Worm (Caenorhabditis elegans) whole organism, late embryonic: ENCODE data around the gene rps-13.
A peak's percentile ranks its signal among the peaks of the same experiment; 100 is the strongest.

ENCODE experiments used
- C08G9.2 ChIP-seq: sonication (generic microtip); optimal IDR thresholded peaks from 2 replicates; lab custom pipeline; 2016; ENCODE audit warnings: mild to moderate bottlenecking, missing genetic modification characterization, moderate library complexity, missing compliant biosample characterization
- F13H6.1 ChIP-seq: sonication (generic microtip); optimal IDR thresholded peaks from 2 replicates; lab custom pipeline; 2016; ENCODE audit warnings: missing genetic modification characterization, missing compliant biosample characterization
- K02D7.2 ChIP-seq: sonication (generic microtip); optimal IDR thresholded peaks from 2 replicates; lab custom pipeline; 2017; ENCODE audit warnings: mild to moderate bottlenecking, missing genetic modification characterization, missing compliant biosample characterization
- T23F11.4 ChIP-seq: fragments of 200-800 bp; sonication (Bioruptor generic); optimal IDR thresholded peaks from 2 replicates; lab custom pipeline; 2018; ENCODE audit warnings: mild to moderate bottlenecking, missing genetic modification characterization, missing compliant biosample characterization
- Y22D7AL.16 ChIP-seq: sonication (generic microtip); optimal IDR thresholded peaks from 2 replicates; lab custom pipeline; 2016; ENCODE audit warnings: missing genetic modification characterization, missing compliant biosample characterization
- ceh-18 ChIP-seq: sonication (generic microtip); optimal IDR thresholded peaks from 2 replicates; lab custom pipeline; 2016; ENCODE audit warnings: missing genetic modification characterization, missing compliant biosample characterization
- ceh-19 ChIP-seq: fragments of 200-800 bp; sonication (Bioruptor generic); optimal IDR thresholded peaks from 2 replicates; lab custom pipeline; 2018; ENCODE audit warnings: mild to moderate bottlenecking, missing genetic modification characterization, missing compliant biosample characterization
- ceh-2 ChIP-seq: sonication (generic microtip); optimal IDR thresholded peaks from 2 replicates; lab custom pipeline; 2016; ENCODE audit warnings: missing genotype, missing genetic modification characterization, missing compliant biosample characterization
- ceh-22 ChIP-seq: sonication (generic microtip); optimal IDR thresholded peaks from 2 replicates; lab custom pipeline; 2017; ENCODE audit warnings: missing biosample characterization, missing genetic modification characterization
- ceh-24 ChIP-seq: sonication (generic microtip); optimal IDR thresholded peaks from 2 replicates; lab custom pipeline; 2016; ENCODE audit warnings: mild to moderate bottlenecking, missing genetic modification characterization, missing compliant biosample characterization
- ceh-30 ChIP-seq: fragments of 150-350 bp; optimal IDR thresholded peaks from 2 replicates; lab custom pipeline; 2014; ENCODE audit warnings: missing biosample characterization, missing genetic modification characterization
- ceh-31 ChIP-seq: sonication (generic microtip); optimal IDR thresholded peaks from 2 replicates; lab custom pipeline; 2016; ENCODE audit warnings: missing genetic modification characterization, missing compliant biosample characterization
- ceh-34 ChIP-seq: sonication (generic microtip); optimal IDR thresholded peaks from 2 replicates; lab custom pipeline; 2016; ENCODE audit warnings: mild to moderate bottlenecking, missing genetic modification characterization, missing compliant biosample characterization
- ceh-45 ChIP-seq: fragments of 200-800 bp; sonication (Bioruptor generic); IDR thresholded peaks from 2 replicates; pipeline ENCODE4 v1.3.6; 2022; ENCODE audit warnings: missing genetic modification reagents, missing genetic modification characterization, missing compliant biosample characterization
- ceh-48 ChIP-seq: sonication (generic microtip); optimal IDR thresholded peaks from 2 replicates; lab custom pipeline; 2016; ENCODE audit warnings: missing genetic modification characterization, inconsistent platforms, missing compliant biosample characterization
- ceh-6 ChIP-seq: fragments of 200-800 bp; sonication (Bioruptor generic); optimal IDR thresholded peaks from 2 replicates; lab custom pipeline; 2018; ENCODE audit warnings: mild to moderate bottlenecking, missing genetic modification characterization, missing compliant biosample characterization
- che-1 ChIP-seq: sonication (generic microtip); optimal IDR thresholded peaks from 2 replicates; lab custom pipeline; 2016; ENCODE audit warnings: mild to moderate bottlenecking, missing genetic modification characterization, missing compliant biosample characterization
- dve-1 ChIP-seq: sonication (generic microtip); optimal IDR thresholded peaks from 2 replicates; lab custom pipeline; 2017; ENCODE audit warnings: antibody characterized with exemption, mild to moderate bottlenecking, missing genetic modification characterization, missing compliant biosample characterization
- elt-4 ChIP-seq: sonication (generic microtip); optimal IDR thresholded peaks from 2 replicates; lab custom pipeline; 2016; ENCODE audit warnings: missing genetic modification characterization, missing compliant biosample characterization
- ets-4 ChIP-seq: sonication (generic microtip); optimal IDR thresholded peaks from 2 replicates; lab custom pipeline; 2016; ENCODE audit warnings: missing genetic modification characterization, missing compliant biosample characterization
- eyg-1 ChIP-seq: sonication (generic microtip); optimal IDR thresholded peaks from 2 replicates; lab custom pipeline; 2016; ENCODE audit warnings: missing genotype, missing genetic modification characterization, missing compliant biosample characterization
- fkh-6 ChIP-seq: sonication (generic microtip); optimal IDR thresholded peaks from 2 replicates; lab custom pipeline; 2016; ENCODE audit warnings: missing genetic modification characterization, missing compliant biosample characterization
- gmeb-2 ChIP-seq: sonication (generic microtip); optimal IDR thresholded peaks from 2 replicates; lab custom pipeline; 2016; ENCODE audit warnings: missing genetic modification characterization, inconsistent platforms, missing compliant biosample characterization
- hlh-13 ChIP-seq: fragments of 200-800 bp; sonication (Bioruptor generic); optimal IDR thresholded peaks from 2 replicates; lab custom pipeline; 2018; ENCODE audit warnings: mild to moderate bottlenecking, missing genetic modification characterization, missing compliant biosample characterization
- hlh-15 ChIP-seq: sonication (generic microtip); optimal IDR thresholded peaks from 2 replicates; lab custom pipeline; 2016; ENCODE audit warnings: missing genetic modification characterization, missing compliant biosample characterization
- hlh-30 ChIP-seq: sonication (generic microtip); optimal IDR thresholded peaks from 2 replicates; lab custom pipeline; 2017; ENCODE audit warnings: antibody characterized with exemption, missing genetic modification characterization, missing compliant biosample characterization; ENCODE audit not compliant: insufficient read depth
- hlh-6 ChIP-seq: sonication (generic microtip); optimal IDR thresholded peaks from 2 replicates; lab custom pipeline; 2016; ENCODE audit warnings: missing genotype, missing genetic modification characterization, missing compliant biosample characterization
- lim-6 ChIP-seq: sonication (generic microtip); optimal IDR thresholded peaks from 2 replicates; lab custom pipeline; 2016; ENCODE audit warnings: missing genetic modification characterization, missing compliant biosample characterization
- madf-2 ChIP-seq: sonication (generic microtip); optimal IDR thresholded peaks from 2 replicates; lab custom pipeline; 2017; ENCODE audit warnings: missing genetic modification characterization, missing compliant biosample characterization
- mec-3 ChIP-seq: sonication (generic microtip); optimal IDR thresholded peaks from 2 replicates; lab custom pipeline; 2016; ENCODE audit warnings: borderline replicate concordance, missing genetic modification characterization, missing compliant biosample characterization
- nfya-1 ChIP-seq: sonication (generic microtip); optimal IDR thresholded peaks from 2 replicates; lab custom pipeline; 2017; ENCODE audit warnings: missing genetic modification characterization, mild to moderate bottlenecking, missing compliant biosample characterization, antibody characterized with exemption, moderate library complexity
- nhr-11 ChIP-seq: fragments of 150-350 bp; optimal IDR thresholded peaks from 2 replicates; lab custom pipeline; 2014; ENCODE audit warnings: missing biosample characterization, missing genetic modification characterization
- nhr-232 ChIP-seq: sonication (generic microtip); optimal IDR thresholded peaks from 2 replicates; lab custom pipeline; 2016; ENCODE audit warnings: missing genetic modification characterization, missing compliant biosample characterization
- npax-4 ChIP-seq: sonication (generic microtip); optimal IDR thresholded peaks from 2 replicates; lab custom pipeline; 2016; ENCODE audit warnings: missing genetic modification characterization, missing compliant biosample characterization
- odd-2 ChIP-seq: sonication (generic microtip); optimal IDR thresholded peaks from 2 replicates; lab custom pipeline; 2017; ENCODE audit warnings: antibody characterized with exemption, mild to moderate bottlenecking, missing genetic modification characterization, missing compliant biosample characterization
- pag-3 ChIP-seq: sonication (generic microtip); optimal IDR thresholded peaks from 2 replicates; lab custom pipeline; 2016; ENCODE audit warnings: missing compliant biosample characterization, missing genetic modification characterization, borderline replicate concordance
- pat-9 ChIP-seq: fragments of 200-800 bp; sonication (Bioruptor generic); optimal IDR thresholded peaks from 2 replicates; lab custom pipeline; 2018; ENCODE audit warnings: mild to moderate bottlenecking, missing genetic modification characterization, moderate library complexity, missing compliant biosample characterization
- pha-2 ChIP-seq: sonication (generic microtip); optimal IDR thresholded peaks from 2 replicates; lab custom pipeline; 2017; ENCODE audit warnings: mild to moderate bottlenecking, missing genetic modification characterization, missing compliant biosample characterization
- pha-4 ChIP-seq: fragments of 150-350 bp; optimal IDR thresholded peaks from 2 replicates; lab custom pipeline; 2018; ENCODE audit warnings: missing biosample characterization, missing genetic modification reagents, missing genetic modification characterization
- pqm-1 ChIP-seq: sonication (generic microtip); optimal IDR thresholded peaks from 2 replicates; lab custom pipeline; 2016; ENCODE audit warnings: missing genetic modification characterization, missing compliant biosample characterization
- pros-1 ChIP-seq: fragments of 150-350 bp; optimal IDR thresholded peaks from 2 replicates; lab custom pipeline; 2014; ENCODE audit warnings: missing biosample characterization, missing genetic modification reagents, missing genetic modification characterization
- ref-2 ChIP-seq: sonication (generic microtip); optimal IDR thresholded peaks from 2 replicates; lab custom pipeline; 2016; ENCODE audit warnings: missing genetic modification characterization, missing compliant biosample characterization
- rnt-1 ChIP-seq: sonication (generic microtip); optimal IDR thresholded peaks from 2 replicates; lab custom pipeline; 2016; ENCODE audit warnings: missing genetic modification characterization, missing compliant biosample characterization
- sdc-2 ChIP-seq: sonication (generic microtip); optimal IDR thresholded peaks from 2 replicates; lab custom pipeline; 2016; ENCODE audit warnings: missing genotype, missing genetic modification characterization, missing compliant biosample characterization
- sox-2 ChIP-seq: fragments of 200-800 bp; sonication (Bioruptor generic); IDR thresholded peaks from 2 replicates; pipeline ENCODE4 v1.3.6; 2022; ENCODE audit warnings: missing genetic modification reagents, missing genetic modification characterization, missing compliant biosample characterization
- sox-4 ChIP-seq: sonication (generic microtip); optimal IDR thresholded peaks from 2 replicates; lab custom pipeline; 2017; ENCODE audit warnings: mild to moderate bottlenecking, missing genetic modification characterization, inconsistent platforms, missing compliant biosample characterization
- syd-9 ChIP-seq: sonication (generic microtip); optimal IDR thresholded peaks from 2 replicates; lab custom pipeline; 2016; ENCODE audit warnings: mild to moderate bottlenecking, missing genetic modification characterization, moderate library complexity, missing compliant biosample characterization
- tbx-2 ChIP-seq: sonication (generic microtip); optimal IDR thresholded peaks from 2 replicates; lab custom pipeline; 2016; ENCODE audit warnings: missing genetic modification characterization, missing compliant biosample characterization
- tbx-7 ChIP-seq: sonication (generic microtip); optimal IDR thresholded peaks from 2 replicates; lab custom pipeline; 2016; ENCODE audit warnings: missing genotype, missing genetic modification characterization, missing compliant biosample characterization
- ttx-3 ChIP-seq: sonication (generic microtip); optimal IDR thresholded peaks from 2 replicates; lab custom pipeline; 2016; ENCODE audit warnings: missing genetic modification reagents, missing genetic modification characterization, missing compliant biosample characterization
- unc-3 ChIP-seq, 2 experiments: fragments of 200-800 bp in 1 of 2; sonication (Bioruptor generic) in 1 of 2; sonication (generic microtip) in 1 of 2; conservative IDR thresholded peaks in 1 of 2; optimal IDR thresholded peaks in 1 of 2; 2 replicates each; pipeline versions ENCODE4 v1.3.6 to Lab custom; 2016 to 2022; ENCODE audit warnings: missing compliant biosample characterization in 2 of 2, missing genetic modification characterization in 2 of 2, missing genetic modification reagents in 1 of 2
- unc-42 ChIP-seq: sonication (generic microtip); optimal IDR thresholded peaks from 2 replicates; lab custom pipeline; 2016; ENCODE audit warnings: missing genotype, missing genetic modification characterization, missing compliant biosample characterization
- unc-55 ChIP-seq: sonication (generic microtip); optimal IDR thresholded peaks from 2 replicates; lab custom pipeline; 2017; ENCODE audit warnings: missing biosample characterization, missing genetic modification reagents, missing genetic modification characterization
- ztf-16 ChIP-seq: sonication (generic microtip); optimal IDR thresholded peaks from 2 replicates; lab custom pipeline; 2017; ENCODE audit warnings: missing genetic modification characterization, missing compliant biosample characterization

The rps-13 gene

ce11 chrIII:6344737-6345136, 30.1 kb downstream of the rps-13 start:
- TF ChIP-seq F13H6.1 (peak; percentile 38), elt-4 (tag; lab: Kevin White, UChicago) (no peak), hlh-6 (no peak), ceh-6 (GFP tag; lab: Kevin White, UChicago) (no peak), odd-2 (tag; lab: Kevin White, UChicago) (no peak), npax-4 (tag; lab: Kevin White, UChicago) (no peak), ceh-30 (tag; lab: Kevin White, UChicago) (peak; percentile 30), ceh-48 (tag; lab: Kevin White, UChicago) (peak; percentile 16), C08G9.2 (peak; percentile 29), eyg-1 (tag; lab: Kevin White, UChicago) (no peak), Y22D7AL.16 (tag; lab: Kevin White, UChicago) (no peak), gmeb-2 (no peak), tbx-2 (tag; lab: Kevin White, UChicago) (peak; percentile 74), ref-2 (tag; lab: Kevin White, UChicago) (peak; percentile 58), unc-55 (GFP tag; lab: Kevin White, UChicago) (peak; percentile 57), ceh-24 (no peak), sox-2 (GFP tag; lab: Robert Waterston, UW) (no peak), madf-2 (tag; lab: Kevin White, UChicago) (no peak), ceh-34 (peak; percentile 63), rnt-1 (no peak), unc-42 (tag; lab: Kevin White, UChicago) (peak; percentile 25), hlh-30 (tag; lab: Kevin White, UChicago) (peak; percentile 41), K02D7.2 (tag; lab: Kevin White, UChicago) (no peak), mec-3 (tag; lab: Kevin White, UChicago) (no peak), ttx-3 (tag; lab: Kevin White, UChicago) (no peak), nhr-232 (tag; lab: Kevin White, UChicago) (no peak), pag-3 (tag; lab: Kevin White, UChicago) (no peak), nhr-11 (tag; lab: Kevin White, UChicago) (no peak), ceh-19 (GFP tag; lab: Kevin White, UChicago) (no peak), ztf-16 (no peak), ceh-31 (tag; lab: Kevin White, UChicago) (peak; percentile 46), ceh-45 (no peak), pqm-1 (no peak), dve-1 (tag; lab: Kevin White, UChicago) (peak; percentile 70), ceh-2 (tag; lab: Kevin White, UChicago) (no peak), pha-2 (tag; lab: Kevin White, UChicago) (no peak), sox-4 (no peak), pros-1 (peak; percentile 13), ets-4 (tag; lab: Kevin White, UChicago) (no peak), sdc-2 (tag; lab: Kevin White, UChicago) (no peak), pha-4 (tag; lab: Kevin White, UChicago) (no peak), tbx-7 (tag; lab: Kevin White, UChicago) (no peak), lim-6 (tag; lab: Kevin White, UChicago) (no peak), ceh-22 (tag; lab: Kevin White, UChicago) (no peak), T23F11.4 (GFP tag; lab: Kevin White, UChicago) (no peak), fkh-6 (tag; lab: Kevin White, UChicago) (no peak), ceh-18 (peak; percentile 68), hlh-13 (GFP tag; lab: Kevin White, UChicago) (no peak), nfya-1 (tag; lab: Kevin White, UChicago) (peak; percentile 81), syd-9 (tag; lab: Kevin White, UChicago) (no peak), unc-3 (GFP tag; conservative IDR thresholded peaks at IDR 0.05; lab: Robert Waterston, UW) (no peak), unc-3 (tag; optimal IDR thresholded peaks at IDR 0.05; lab: Kevin White, UChicago) (no peak), pat-9 (tag; lab: Kevin White, UChicago) (peak; percentile 81), hlh-15 (tag; lab: Kevin White, UChicago) (no peak), che-1 (tag; lab: Kevin White, UChicago) (no peak)
